Fruit fly (Drosophila melanogaster): ENCODE data around the gene CG5850.

Gene CG5850

DNA sequence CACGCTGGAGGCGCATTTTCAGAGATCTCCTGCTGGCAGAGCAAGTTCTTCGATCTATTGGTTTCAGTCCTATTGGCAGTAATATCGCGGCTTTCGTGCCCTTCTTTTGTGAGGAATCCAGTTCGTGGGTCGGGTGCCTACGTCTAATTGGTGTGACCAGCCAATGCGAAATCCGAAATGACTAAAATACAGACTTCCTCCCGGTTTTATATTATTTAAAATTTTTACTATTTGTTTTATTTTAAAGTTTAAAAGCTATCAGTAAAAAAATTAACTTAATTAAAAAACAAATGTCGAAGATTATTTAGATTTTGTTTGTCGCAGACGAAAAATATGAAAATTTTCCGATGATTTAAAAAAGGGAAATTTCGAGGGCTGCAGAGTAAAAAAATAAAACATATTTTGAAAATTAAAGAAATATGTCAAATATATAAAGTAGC, at the start of gene CG5850:
CG5850 (minus strand) TSS at position 347 of the 440 bp plus-strand sequence.
- TF ChIP-seq OdsH (GFP tag; optimal IDR thresholded peaks at IDR 0.05) (no peak), CrebA (GFP tag; optimal IDR thresholded peaks at IDR 0.05; ENCODE audit: borderline replicate concordance) (no peak), Hnf4 (GFP tag; optimal IDR thresholded peaks at IDR 0.05) (no peak), Rel (GFP tag; optimal IDR thresholded peaks at IDR 0.05) (no peak), Rel (tag; optimal IDR thresholded peaks at IDR 0.05) (no peak), sv (GFP tag; optimal IDR thresholded peaks at IDR 0.05) (no peak), N (GFP tag; optimal IDR thresholded peaks at IDR 0.05) (no peak), Vsx2 (GFP tag; optimal IDR thresholded peaks at IDR 0.05; ENCODE audit: partially characterized antibody) (no peak), Mio (GFP tag; optimal IDR thresholded peaks at IDR 0.05) (no peak), Sp1 (GFP tag; optimal IDR thresholded peaks at IDR 0.05) (peak; percentile 42), Dif (GFP tag; optimal IDR thresholded peaks at IDR 0.05; ENCODE audit: partially characterized antibody) (no peak), jim (GFP tag; optimal IDR thresholded peaks at IDR 0.05) (no peak), Hr83 (GFP tag; optimal IDR thresholded peaks at IDR 0.05; ENCODE audit: poor library complexity, severe bottlenecking) (no peak), Jra (GFP tag; optimal IDR thresholded peaks at IDR 0.05) (no peak), ey (GFP tag; optimal IDR thresholded peaks at IDR 0.05) (no peak), dl (GFP tag; optimal IDR thresholded peaks at IDR 0.05; ENCODE audit: insufficient read depth in 1 of 2, partially characterized antibody in 2 of 2) (no peak), Dfd (GFP tag; optimal IDR thresholded peaks at IDR 0.05) (no peak), rgr (GFP tag; optimal IDR thresholded peaks at IDR 0.05) (peak; percentile 61), foxo (GFP tag; optimal IDR thresholded peaks at IDR 0.05) (peak in 1 of 2 experiments; percentile 14), brk (GFP tag; optimal IDR thresholded peaks at IDR 0.05) (no peak), sage (GFP tag; optimal IDR thresholded peaks at IDR 0.05) (no peak), pan (optimal IDR thresholded peaks at IDR 0.05) (no peak), dsf (GFP tag; optimal IDR thresholded peaks at IDR 0.05; ENCODE audit: borderline replicate concordance) (no peak), HLH106 (tag; optimal IDR thresholded peaks at IDR 0.05) (peak; percentile 24), Abd-B (GFP tag; optimal IDR thresholded peaks at IDR 0.05) (no peak), CG32264 (GFP tag; optimal IDR thresholded peaks at IDR 0.05) (no peak), lola (GFP tag; optimal IDR thresholded peaks at IDR 0.05) (no peak), GATAd (GFP tag; optimal IDR thresholded peaks at IDR 0.05) (no peak), br (GFP tag; optimal IDR thresholded peaks at IDR 0.05) (no peak), Hr78 (GFP tag; optimal IDR thresholded peaks at IDR 0.05) (no peak), tai (GFP tag; optimal IDR thresholded peaks at IDR 0.05) (no peak), Myc (optimal IDR thresholded peaks at IDR 0.05) (no peak)

DNA sequence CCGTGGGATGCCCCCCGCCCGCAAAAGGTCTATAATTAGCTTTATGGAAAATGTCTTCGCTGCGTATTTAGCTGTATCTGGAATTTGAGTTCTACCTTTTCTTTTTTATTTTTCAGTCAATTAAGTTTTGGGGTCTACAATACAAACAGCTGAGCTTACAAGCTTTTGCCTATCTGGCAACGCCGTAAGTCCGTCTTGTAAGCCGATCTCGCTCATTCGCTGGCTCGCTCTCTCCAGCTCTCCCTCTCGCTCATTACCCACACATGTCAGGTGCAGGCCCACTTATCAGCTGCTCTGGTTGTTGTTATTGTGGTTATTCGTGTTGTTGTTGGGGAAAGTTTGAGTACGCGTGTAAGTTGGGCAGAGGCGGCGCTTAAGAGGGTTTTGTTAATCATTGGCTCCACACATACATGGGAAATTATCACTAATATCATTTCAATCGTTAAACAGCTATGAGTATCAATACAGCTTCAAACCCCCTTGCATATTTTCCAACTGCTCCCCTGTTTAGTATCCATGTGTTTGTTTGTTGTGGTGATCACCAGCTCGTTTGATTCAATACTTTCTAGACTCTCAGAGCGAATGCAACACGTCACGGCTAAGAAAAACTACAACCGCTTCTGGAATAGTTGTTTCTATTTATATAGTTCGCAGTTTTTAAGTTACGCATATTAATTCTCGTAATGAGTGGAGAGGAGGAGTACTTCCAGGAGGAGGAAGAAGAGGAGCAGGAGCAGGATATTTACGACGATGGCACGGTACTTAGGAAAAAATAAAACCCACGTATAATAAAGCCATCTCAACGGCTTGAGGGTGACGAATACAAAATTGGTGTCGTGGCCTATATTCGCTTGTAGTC, 46.3 kb upstream of the CG5850 start:
- TF ChIP-seq Hr83 (GFP tag; optimal IDR thresholded peaks at IDR 0.05; ENCODE audit: poor library complexity, severe bottlenecking): peak; percentile 99
- TF ChIP-seq GATAd (GFP tag; optimal IDR thresholded peaks at IDR 0.05): peak; percentile 98
- TF ChIP-seq Sp1 (GFP tag; optimal IDR thresholded peaks at IDR 0.05): peak; percentile 98
- TF ChIP-seq OdsH (GFP tag; optimal IDR thresholded peaks at IDR 0.05): peak; percentile 100
- peak; percentile 99 for TF ChIP-seq HLH106 (tag; optimal IDR thresholded peaks at IDR 0.05)
- TF ChIP-seq CrebA (GFP tag; optimal IDR thresholded peaks at IDR 0.05; ENCODE audit: borderline replicate concordance): peak; percentile 81
- peak; percentile 98 for TF ChIP-seq CG9705 (GFP tag; optimal IDR thresholded peaks at IDR 0.05)
- peak; percentile 100 for TF ChIP-seq ey (GFP tag; optimal IDR thresholded peaks at IDR 0.05)
- TF ChIP-seq lola (GFP tag; optimal IDR thresholded peaks at IDR 0.05): no peak
- TF ChIP-seq jim (GFP tag; optimal IDR thresholded peaks at IDR 0.05): peak; percentile 95
- TF ChIP-seq rgr (GFP tag; optimal IDR thresholded peaks at IDR 0.05): peak; percentile 99
- TF ChIP-seq dmrt93B (GFP tag; optimal IDR thresholded peaks at IDR 0.05): peak; percentile 98
- TF ChIP-seq Hr78 (GFP tag; optimal IDR thresholded peaks at IDR 0.05): no peak
- TF ChIP-seq Jra (GFP tag; optimal IDR thresholded peaks at IDR 0.05): peak; percentile 98
- peak; percentile 100 for TF ChIP-seq h (GFP tag; optimal IDR thresholded peaks at IDR 0.05)
- TF ChIP-seq Dif (GFP tag; optimal IDR thresholded peaks at IDR 0.05; ENCODE audit: partially characterized antibody): peak; percentile 26
- peak; percentile 96 for TF ChIP-seq brk (GFP tag; optimal IDR thresholded peaks at IDR 0.05)
- TF ChIP-seq N (GFP tag; optimal IDR thresholded peaks at IDR 0.05): no peak
- peak; percentile 35 for TF ChIP-seq Vsx2 (GFP tag; optimal IDR thresholded peaks at IDR 0.05; ENCODE audit: partially characterized antibody)
- peak; percentile 94 for TF ChIP-seq sv (GFP tag; optimal IDR thresholded peaks at IDR 0.05)
- peak; percentile 96 for TF ChIP-seq dsf (GFP tag; optimal IDR thresholded peaks at IDR 0.05; ENCODE audit: borderline replicate concordance)
- peak; percentile 95 for TF ChIP-seq Rel (GFP tag; optimal IDR thresholded peaks at IDR 0.05)
- TF ChIP-seq Rel (tag; optimal IDR thresholded peaks at IDR 0.05): peak; percentile 87
- no peak for TF ChIP-seq Myc (optimal IDR thresholded peaks at IDR 0.05)
- TF ChIP-seq Abd-B (GFP tag; optimal IDR thresholded peaks at IDR 0.05): no peak
- no peak for TF ChIP-seq usp (GFP tag; optimal IDR thresholded peaks at IDR 0.05)
- TF ChIP-seq Dfd (GFP tag; optimal IDR thresholded peaks at IDR 0.05): peak; percentile 84
- no peak for TF ChIP-seq pan (optimal IDR thresholded peaks at IDR 0.05)
- peak; percentile 98 for TF ChIP-seq sage (GFP tag; optimal IDR thresholded peaks at IDR 0.05)
- TF ChIP-seq dl (GFP tag; optimal IDR thresholded peaks at IDR 0.05; ENCODE audit: insufficient read depth in 1 of 2, partially characterized antibody in 2 of 2): peak; percentile 42 to 70
- TF ChIP-seq Mio (GFP tag; optimal IDR thresholded peaks at IDR 0.05): peak; percentile 95
- TF ChIP-seq psq (GFP tag; optimal IDR thresholded peaks at IDR 0.05): peak; percentile 98
- peak; percentile 99 for TF ChIP-seq br (GFP tag; optimal IDR thresholded peaks at IDR 0.05)
- TF ChIP-seq woc (GFP tag; optimal IDR thresholded peaks at IDR 0.05): peak; percentile 97
- peak; percentile 98 for TF ChIP-seq tai (GFP tag; optimal IDR thresholded peaks at IDR 0.05)
- TF ChIP-seq fru (GFP tag; optimal IDR thresholded peaks at IDR 0.05): peak; percentile 99
- TF ChIP-seq Hnf4 (GFP tag; optimal IDR thresholded peaks at IDR 0.05): peak; percentile 99
- peak; percentile 98 for TF ChIP-seq CG32264 (GFP tag; optimal IDR thresholded peaks at IDR 0.05)
- TF ChIP-seq foxo (GFP tag; optimal IDR thresholded peaks at IDR 0.05): peak; percentile 97 to 100
